Fruit fly (Drosophila melanogaster): ENCODE data around the gene CG10324.

The CG10324 gene

DNA sequence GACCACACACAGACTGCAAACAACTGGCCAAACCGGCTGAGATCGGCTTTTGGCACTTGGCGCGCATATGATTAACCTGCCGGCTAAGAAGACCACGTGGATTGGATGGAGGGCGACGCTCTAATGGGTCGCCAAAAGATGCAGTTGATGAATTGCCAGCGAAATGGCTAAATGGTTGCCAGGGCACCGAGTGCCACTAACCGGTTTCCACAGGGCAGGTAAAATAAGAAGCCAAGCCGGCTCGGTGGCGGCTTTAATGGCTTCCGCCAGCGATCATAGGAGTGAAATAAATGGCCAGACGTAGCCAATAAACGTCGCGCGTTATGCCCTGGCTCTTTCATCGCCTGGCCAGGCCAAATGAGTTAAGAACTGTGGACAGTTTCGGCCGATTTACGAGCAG lies 31.1 kb upstream of the CG10324 start:
- TF ChIP-seq CG9705 (GFP tag; optimal IDR thresholded peaks at IDR 0.05) (no peak), OdsH (GFP tag; optimal IDR thresholded peaks at IDR 0.05) (no peak), lola (GFP tag; optimal IDR thresholded peaks at IDR 0.05) (no peak), Jra (GFP tag; optimal IDR thresholded peaks at IDR 0.05) (no peak), pan (optimal IDR thresholded peaks at IDR 0.05) (no peak), N (GFP tag; optimal IDR thresholded peaks at IDR 0.05) (no peak), sage (GFP tag; optimal IDR thresholded peaks at IDR 0.05) (no peak), dmrt93B (GFP tag; optimal IDR thresholded peaks at IDR 0.05) (no peak), ey (GFP tag; optimal IDR thresholded peaks at IDR 0.05) (no peak), Myc (optimal IDR thresholded peaks at IDR 0.05) (no peak), h (GFP tag; optimal IDR thresholded peaks at IDR 0.05) (no peak), Vsx2 (GFP tag; optimal IDR thresholded peaks at IDR 0.05; ENCODE audit: partially characterized antibody) (no peak)

dm6 chr3R:16676518-16676917 lies 29.7 kb upstream of the CG10324 start:
- no peak for TF ChIP-seq lola (GFP tag; optimal IDR thresholded peaks at IDR 0.05)
- no peak for TF ChIP-seq usp (GFP tag; optimal IDR thresholded peaks at IDR 0.05)
- TF ChIP-seq foxo (GFP tag; optimal IDR thresholded peaks at IDR 0.05) = no peak
- TF ChIP-seq br (GFP tag; optimal IDR thresholded peaks at IDR 0.05) = no peak
- TF ChIP-seq ey (GFP tag; optimal IDR thresholded peaks at IDR 0.05) = peak; percentile 8
- TF ChIP-seq h (GFP tag; optimal IDR thresholded peaks at IDR 0.05) = no peak
- no peak for TF ChIP-seq dmrt93B (GFP tag; optimal IDR thresholded peaks at IDR 0.05)

- no peak for TF ChIP-seq h (GFP tag; optimal IDR thresholded peaks at IDR 0.05)
- no peak for TF ChIP-seq Sp1 (GFP tag; optimal IDR thresholded peaks at IDR 0.05)
- TF ChIP-seq ey (GFP tag; optimal IDR thresholded peaks at IDR 0.05) = no peak
- no peak for TF ChIP-seq dsf (GFP tag; optimal IDR thresholded peaks at IDR 0.05; ENCODE audit: borderline replicate concordance)
- TF ChIP-seq Mio (GFP tag; optimal IDR thresholded peaks at IDR 0.05) = no peak
These were observed 26.4 kb upstream of the CG10324 start for dm6 chr3R:16673184-16673583.

DNA sequence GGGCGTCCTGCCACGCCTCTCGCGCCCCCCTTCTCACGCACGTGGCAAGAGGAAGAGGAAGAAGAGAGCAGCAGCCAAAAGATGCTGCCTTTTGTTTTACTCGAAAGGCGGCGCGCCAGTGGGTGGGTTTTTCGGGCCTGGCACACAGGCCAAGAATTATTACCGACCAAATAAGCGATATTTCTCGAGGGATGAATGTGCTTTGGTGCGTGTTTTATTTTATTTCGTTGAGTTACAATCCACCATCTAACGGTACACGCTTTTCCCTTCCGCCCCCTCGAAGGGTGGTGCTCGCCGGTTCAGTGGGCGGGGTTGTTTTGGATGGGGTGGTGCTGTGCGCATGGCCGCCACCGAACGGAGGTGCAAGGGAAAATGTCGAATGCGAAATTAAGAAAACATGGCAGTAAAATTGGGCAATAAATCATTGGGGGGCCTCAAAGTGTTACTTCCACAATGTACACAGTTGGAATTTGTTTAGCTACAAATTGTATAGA lies 25.5 kb upstream of the CG10324 start:
- TF ChIP-seq GATAd (GFP tag; optimal IDR thresholded peaks at IDR 0.05) (no peak), psq (GFP tag; optimal IDR thresholded peaks at IDR 0.05) (no peak), Vsx2 (GFP tag; optimal IDR thresholded peaks at IDR 0.05; ENCODE audit: partially characterized antibody) (no peak), OdsH (GFP tag; optimal IDR thresholded peaks at IDR 0.05) (no peak), br (GFP tag; optimal IDR thresholded peaks at IDR 0.05) (no peak), CG32264 (GFP tag; optimal IDR thresholded peaks at IDR 0.05) (no peak), dsf (GFP tag; optimal IDR thresholded peaks at IDR 0.05; ENCODE audit: borderline replicate concordance) (no peak), pan (optimal IDR thresholded peaks at IDR 0.05) (no peak), sage (GFP tag; optimal IDR thresholded peaks at IDR 0.05) (no peak), sv (GFP tag; optimal IDR thresholded peaks at IDR 0.05) (no peak), dmrt93B (GFP tag; optimal IDR thresholded peaks at IDR 0.05) (no peak), Hnf4 (GFP tag; optimal IDR thresholded peaks at IDR 0.05) (no peak), fru (GFP tag; optimal IDR thresholded peaks at IDR 0.05) (no peak), lola (GFP tag; optimal IDR thresholded peaks at IDR 0.05) (no peak)

- TF ChIP-seq sv (GFP tag; optimal IDR thresholded peaks at IDR 0.05) = no peak
These were observed 17.5 kb upstream of the CG10324 start for dm6 chr3R:16664144-16664825.

DNA sequence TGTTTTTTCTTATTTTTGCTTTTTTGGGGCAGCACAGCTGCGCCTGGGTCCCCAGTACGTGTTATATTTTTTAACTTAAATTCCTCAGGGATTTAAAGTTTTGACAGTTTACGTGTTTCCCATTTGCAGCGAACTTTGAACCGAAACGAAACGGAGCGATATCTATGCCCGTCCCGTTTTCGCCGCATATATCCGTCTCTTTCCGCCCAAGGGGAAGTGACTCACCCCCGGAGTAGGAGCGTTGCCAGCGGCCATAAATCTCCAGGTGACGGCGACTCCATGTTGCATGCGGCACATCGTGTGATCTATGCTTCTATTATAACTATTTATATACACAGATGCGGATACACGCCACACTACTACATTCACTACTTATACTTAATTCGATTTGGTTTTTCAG lies 14.9 kb upstream of the CG10324 start:
- TF ChIP-seq pan (optimal IDR thresholded peaks at IDR 0.05) (no peak), OdsH (GFP tag; optimal IDR thresholded peaks at IDR 0.05) (no peak), Hnf4 (GFP tag; optimal IDR thresholded peaks at IDR 0.05) (no peak), Dif (GFP tag; optimal IDR thresholded peaks at IDR 0.05; ENCODE audit: partially characterized antibody) (no peak)

Data from whole organism, wandering third instar larva.